Worm (Caenorhabditis elegans): ENCODE data around the gene ttc-36.

The ttc-36 gene

ce11 chrII:10012490-10012889 is 17.5 kb upstream of the ttc-36 start:
- TF ChIP-seq ztf-11 (tag; optimal IDR thresholded peaks at IDR 0.05) (no peak), lin-14 (GFP tag; optimal IDR thresholded peaks at IDR 0.05) (peak; percentile 55), unc-86 (tag; optimal IDR thresholded peaks at IDR 0.05) (no peak), nhr-77 (tag; optimal IDR thresholded peaks at IDR 0.05) (no peak), lin-35 (GFP tag; optimal IDR thresholded peaks at IDR 0.05) (no peak), ceh-8 (GFP tag; optimal IDR thresholded peaks at IDR 0.05) (no peak), efl-1 (optimal IDR thresholded peaks at IDR 0.05) (no peak), efl-1 (GFP tag; optimal IDR thresholded peaks at IDR 0.05 in 1 of 2) (peak in 1 of 2 experiments; percentile 88), pqm-1 (tag; optimal IDR thresholded peaks at IDR 0.05) (no peak), hlh-17 (GFP tag; optimal IDR thresholded peaks at IDR 0.05; ENCODE audit: borderline replicate concordance) (no peak), lsy-2 (tag; optimal IDR thresholded peaks at IDR 0.05) (peak in 1 of 2 experiments; percentile 36), unc-98 (GFP tag; IDR thresholded peaks at IDR 0.05) (no peak), nhr-12 (tag; optimal IDR thresholded peaks at IDR 0.05) (no peak), blmp-1 (tag; optimal IDR thresholded peaks at IDR 0.05) (peak; percentile 13), elt-3 (tag; optimal IDR thresholded peaks at IDR 0.05) (no peak), ces-1 (GFP tag; optimal IDR thresholded peaks at IDR 0.05) (no peak), hpl-2 (GFP tag; optimal IDR thresholded peaks at IDR 0.05) (no peak), grh-1 (GFP tag; IDR thresholded peaks at IDR 0.05) (no peak), rnt-1 (tag; optimal IDR thresholded peaks at IDR 0.05) (peak; percentile 27), ceh-82 (tag; optimal IDR thresholded peaks at IDR 0.05) (no peak), nhr-47 (tag; optimal IDR thresholded peaks at IDR 0.05) (no peak), ceh-88 (GFP tag; IDR thresholded peaks at IDR 0.05) (no peak), nhr-76 (tag; optimal IDR thresholded peaks at IDR 0.05) (no peak), nhr-84 (tag; optimal IDR thresholded peaks at IDR 0.05) (no peak), irx-1 (tag; optimal IDR thresholded peaks at IDR 0.05) (no peak), nhr-90 (tag; optimal IDR thresholded peaks at IDR 0.05; ENCODE audit: poor library complexity) (no peak), snu-23 (GFP tag; optimal IDR thresholded peaks at IDR 0.05) (no peak), sptf-1 (tag; optimal IDR thresholded peaks at IDR 0.05) (no peak), lin-15B (tag; optimal IDR thresholded peaks at IDR 0.05) (no peak), ceh-90 (tag; optimal IDR thresholded peaks at IDR 0.05) (no peak), dsc-1 (tag; optimal IDR thresholded peaks at IDR 0.05) (no peak), nhr-71 (tag; optimal IDR thresholded peaks at IDR 0.05) (peak; percentile 18), unc-130 (tag; optimal IDR thresholded peaks at IDR 0.05) (peak; percentile 44)

DNA sequence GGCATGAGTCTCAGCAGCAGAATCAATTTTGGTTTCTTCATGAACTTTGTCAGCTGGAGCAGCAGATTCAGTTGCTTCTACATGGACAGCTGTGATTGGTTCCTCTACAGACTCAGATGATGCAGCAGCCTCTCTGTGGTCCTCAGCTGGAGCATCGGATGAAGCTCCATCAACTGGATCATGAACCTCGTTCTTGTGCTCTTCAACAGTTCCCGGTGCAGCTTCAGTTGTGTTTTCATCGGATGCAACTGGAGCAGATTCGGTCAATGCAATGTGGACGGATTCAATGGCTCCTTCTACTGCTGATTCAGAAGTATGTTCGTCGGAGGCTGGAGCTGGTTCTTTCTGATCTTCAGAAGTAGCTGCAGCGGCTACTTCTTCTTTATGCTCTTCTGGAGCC is 15.6 kb upstream of the ttc-36 start:
- TF ChIP-seq efl-1 (optimal IDR thresholded peaks at IDR 0.05) (no peak), efl-1 (GFP tag; optimal IDR thresholded peaks at IDR 0.05 in 1 of 2) (peak in 1 of 2 experiments; percentile 92), Y116A8C.19 (tag; optimal IDR thresholded peaks at IDR 0.05; ENCODE audit: borderline replicate concordance) (no peak), pax-3 (tag; optimal IDR thresholded peaks at IDR 0.05) (no peak), unc-130 (tag; optimal IDR thresholded peaks at IDR 0.05) (no peak)

DNA sequence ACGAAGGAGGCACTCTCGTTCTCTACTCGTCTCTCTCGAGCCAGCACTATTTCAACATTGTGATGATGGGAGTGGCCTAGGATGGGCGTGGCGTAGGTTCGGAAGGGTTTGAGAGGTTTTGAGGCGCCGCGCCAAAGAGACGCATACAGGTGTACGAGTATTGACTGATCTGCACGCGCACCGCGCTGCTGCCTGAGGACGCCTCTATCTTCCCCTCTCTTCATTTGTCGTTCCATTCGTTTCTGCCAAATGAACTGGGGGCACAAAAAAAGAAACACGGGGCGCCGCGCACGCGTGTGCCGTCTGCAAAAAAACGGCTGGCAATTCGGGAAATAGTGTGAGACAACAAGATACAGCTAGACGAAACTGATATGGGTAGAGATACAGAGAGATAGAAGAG is 14.0 kb upstream of the ttc-36 start, which contains the start of gene lec-2:
TSS of gene lec-2 (minus strand) at position 171 of the 400 bp plus-strand sequence.
- TF ChIP-seq xbp-1 (tag; optimal IDR thresholded peaks at IDR 0.05): no peak
- TF ChIP-seq ztf-4 (tag; optimal IDR thresholded peaks at IDR 0.05): no peak
- no peak for TF ChIP-seq tlp-1 (tag; optimal IDR thresholded peaks at IDR 0.05)
- peak; percentile 45 for TF ChIP-seq nhr-71 (tag; optimal IDR thresholded peaks at IDR 0.05)
- TF ChIP-seq dpl-1 (GFP tag; optimal IDR thresholded peaks at IDR 0.05): no peak
- peak; percentile 22 for TF ChIP-seq nhr-47 (tag; optimal IDR thresholded peaks at IDR 0.05)
- TF ChIP-seq lin-14 (GFP tag; optimal IDR thresholded peaks at IDR 0.05): peak; percentile 74
- no peak for TF ChIP-seq nhr-76 (tag; optimal IDR thresholded peaks at IDR 0.05)
- no peak for TF ChIP-seq jun-1 (tag; optimal IDR thresholded peaks at IDR 0.05)
- TF ChIP-seq egl-27 (tag; optimal IDR thresholded peaks at IDR 0.05): no peak
- no peak for TF ChIP-seq ets-5 (GFP tag; IDR thresholded peaks at IDR 0.05)
- TF ChIP-seq unc-98 (GFP tag; IDR thresholded peaks at IDR 0.05): no peak
- TF ChIP-seq nhr-19 (GFP tag; conservative IDR thresholded peaks at IDR 0.05): peak; percentile 7
- TF ChIP-seq nhr-20 (tag; optimal IDR thresholded peaks at IDR 0.05): peak; percentile 44
- peak in 1 of 3 experiments; percentile 3 for TF ChIP-seq ceh-82 (tag; optimal IDR thresholded peaks at IDR 0.05)
- no peak for TF ChIP-seq ceh-8 (GFP tag; optimal IDR thresholded peaks at IDR 0.05)
- peak; percentile 74 for TF ChIP-seq pag-3 (tag; optimal IDR thresholded peaks at IDR 0.05; ENCODE audit: borderline replicate concordance, insufficient read depth)
- no peak for TF ChIP-seq blmp-1 (tag; optimal IDR thresholded peaks at IDR 0.05)
- no peak for TF ChIP-seq dsc-1 (tag; optimal IDR thresholded peaks at IDR 0.05)
- TF ChIP-seq nhr-90 (tag; optimal IDR thresholded peaks at IDR 0.05; ENCODE audit: poor library complexity): no peak
- TF ChIP-seq sup-37 (GFP tag; optimal IDR thresholded peaks at IDR 0.05): no peak
- peak in 1 of 2 experiments; percentile 45 for TF ChIP-seq mdl-1 (tag; optimal IDR thresholded peaks at IDR 0.05)
- no peak for TF ChIP-seq zip-4 (GFP tag; optimal IDR thresholded peaks at IDR 0.05)
- no peak for TF ChIP-seq ztf-11 (tag; optimal IDR thresholded peaks at IDR 0.05)
